Fruit fly (Drosophila melanogaster): ENCODE data around the gene I-2.

Gene I-2

dm6 chr3L:9851000-9851671 is 14.5 kb upstream of the I-2 start:
- TF ChIP-seq CG32264 (GFP tag; optimal IDR thresholded peaks at IDR 0.05) (no peak), dsf (GFP tag; optimal IDR thresholded peaks at IDR 0.05; ENCODE audit: borderline replicate concordance) (no peak), GATAd (GFP tag; optimal IDR thresholded peaks at IDR 0.05) (no peak), brk (GFP tag; optimal IDR thresholded peaks at IDR 0.05) (no peak), foxo (GFP tag; optimal IDR thresholded peaks at IDR 0.05) (no peak), h (GFP tag; optimal IDR thresholded peaks at IDR 0.05) (no peak), br (GFP tag; optimal IDR thresholded peaks at IDR 0.05) (no peak), Vsx2 (GFP tag; optimal IDR thresholded peaks at IDR 0.05; ENCODE audit: partially characterized antibody) (no peak), Hr78 (GFP tag; optimal IDR thresholded peaks at IDR 0.05) (no peak), sv (GFP tag; optimal IDR thresholded peaks at IDR 0.05) (no peak), Dif (GFP tag; optimal IDR thresholded peaks at IDR 0.05; ENCODE audit: partially characterized antibody) (no peak), Sp1 (GFP tag; optimal IDR thresholded peaks at IDR 0.05) (no peak), woc (GFP tag; optimal IDR thresholded peaks at IDR 0.05) (no peak), Myc (optimal IDR thresholded peaks at IDR 0.05) (no peak), pan (optimal IDR thresholded peaks at IDR 0.05) (no peak), Hr83 (GFP tag; optimal IDR thresholded peaks at IDR 0.05; ENCODE audit: poor library complexity, severe bottlenecking) (no peak), Mio (GFP tag; optimal IDR thresholded peaks at IDR 0.05) (no peak)

dm6 chr3L:9850114-9850513 is 13.5 kb upstream of the I-2 start:
- TF ChIP-seq Jra (GFP tag; optimal IDR thresholded peaks at IDR 0.05) (no peak), rgr (GFP tag; optimal IDR thresholded peaks at IDR 0.05) (no peak), usp (GFP tag; optimal IDR thresholded peaks at IDR 0.05) (no peak), psq (GFP tag; optimal IDR thresholded peaks at IDR 0.05) (no peak), dmrt93B (GFP tag; optimal IDR thresholded peaks at IDR 0.05) (no peak), sv (GFP tag; optimal IDR thresholded peaks at IDR 0.05) (no peak), Myc (optimal IDR thresholded peaks at IDR 0.05) (no peak), dsf (GFP tag; optimal IDR thresholded peaks at IDR 0.05; ENCODE audit: borderline replicate concordance) (no peak), Mio (GFP tag; optimal IDR thresholded peaks at IDR 0.05) (no peak), dl (GFP tag; optimal IDR thresholded peaks at IDR 0.05; ENCODE audit: insufficient read depth in 1 of 2, partially characterized antibody in 2 of 2) (no peak), Abd-B (GFP tag; optimal IDR thresholded peaks at IDR 0.05) (no peak), pan (optimal IDR thresholded peaks at IDR 0.05) (no peak), Rel (GFP tag; optimal IDR thresholded peaks at IDR 0.05) (no peak), Rel (tag; optimal IDR thresholded peaks at IDR 0.05) (no peak), Hr83 (GFP tag; optimal IDR thresholded peaks at IDR 0.05; ENCODE audit: poor library complexity, severe bottlenecking) (no peak), CG9705 (GFP tag; optimal IDR thresholded peaks at IDR 0.05) (no peak)

dm6 chr3L:9848744-9849143 is 12.1 kb upstream of the I-2 start:
- TF ChIP-seq Hr78 (GFP tag; optimal IDR thresholded peaks at IDR 0.05) (no peak), Myc (optimal IDR thresholded peaks at IDR 0.05) (no peak), rgr (GFP tag; optimal IDR thresholded peaks at IDR 0.05) (no peak), woc (GFP tag; optimal IDR thresholded peaks at IDR 0.05) (no peak), Dfd (GFP tag; optimal IDR thresholded peaks at IDR 0.05) (no peak), Jra (GFP tag; optimal IDR thresholded peaks at IDR 0.05) (no peak), CG32264 (GFP tag; optimal IDR thresholded peaks at IDR 0.05) (no peak)

dm6 chr3L:9847420-9847977 is 10.9 kb upstream of the I-2 start:
- TF ChIP-seq N (GFP tag; optimal IDR thresholded peaks at IDR 0.05) (no peak), CrebA (GFP tag; optimal IDR thresholded peaks at IDR 0.05; ENCODE audit: borderline replicate concordance) (no peak), br (GFP tag; optimal IDR thresholded peaks at IDR 0.05) (peak; percentile 32), Rel (GFP tag; optimal IDR thresholded peaks at IDR 0.05) (no peak), Rel (tag; optimal IDR thresholded peaks at IDR 0.05) (no peak), lola (GFP tag; optimal IDR thresholded peaks at IDR 0.05) (no peak), Hnf4 (GFP tag; optimal IDR thresholded peaks at IDR 0.05) (no peak), Sp1 (GFP tag; optimal IDR thresholded peaks at IDR 0.05) (peak; percentile 16), woc (GFP tag; optimal IDR thresholded peaks at IDR 0.05) (peak; percentile 41), OdsH (GFP tag; optimal IDR thresholded peaks at IDR 0.05) (peak; percentile 28), ey (GFP tag; optimal IDR thresholded peaks at IDR 0.05) (peak; percentile 60), h (GFP tag; optimal IDR thresholded peaks at IDR 0.05) (peak; percentile 61), brk (GFP tag; optimal IDR thresholded peaks at IDR 0.05) (no peak), fru (GFP tag; optimal IDR thresholded peaks at IDR 0.05) (peak; percentile 9), HLH106 (tag; optimal IDR thresholded peaks at IDR 0.05) (peak; percentile 49), foxo (GFP tag; optimal IDR thresholded peaks at IDR 0.05) (peak in 1 of 2 experiments; percentile 54), Myc (optimal IDR thresholded peaks at IDR 0.05) (no peak), rgr (GFP tag; optimal IDR thresholded peaks at IDR 0.05) (peak; percentile 65), psq (GFP tag; optimal IDR thresholded peaks at IDR 0.05) (peak; percentile 44)

All from whole organism, wandering third instar larva.